Fruit fly (Drosophila melanogaster) whole organism, embryonic: ENCODE results near the gene mat.

Experiments used
- Bgb ChIP-seq: fragments of 200-800 bp; sonication (Bioruptor generic); IDR thresholded peaks from 2 replicates; pipeline ENCODE4 v1.3.6; 2022; ENCODE audit warnings: missing biosample characterization, missing genetic modification characterization; ENCODE audit not compliant: partially characterized antibody
- CG10565 ChIP-seq: fragments of 200-800 bp; sonication (Bioruptor generic); optimal IDR thresholded peaks from 3 replicates; lab custom pipeline; 2016; ENCODE audit warnings: missing biosample characterization, mild to moderate bottlenecking, missing genetic modification characterization
- CG11560 ChIP-seq: fragments of 200-800 bp; sonication (Bioruptor generic); IDR thresholded peaks from 3 replicates; pipeline ENCODE4 v1.3.6; 2022; ENCODE audit warnings: missing biosample characterization, missing genetic modification characterization
- CG13287 ChIP-seq: fragments of 200-800 bp; sonication (Bioruptor generic); IDR thresholded peaks from 2 replicates; pipeline ENCODE4 v1.3.6; 2022; ENCODE audit warnings: missing biosample characterization, missing genetic modification characterization; ENCODE audit not compliant: partially characterized antibody
- CG13775 ChIP-seq: fragments of 200-800 bp; sonication (Bioruptor generic); optimal IDR thresholded peaks from 3 replicates; lab custom pipeline; 2017; ENCODE audit warnings: missing biosample characterization, mild to moderate bottlenecking, missing genetic modification characterization
- CG14710 ChIP-seq: fragments of 200-800 bp; sonication (Bioruptor generic); optimal IDR thresholded peaks from 3 replicates; lab custom pipeline; 2019; ENCODE audit warnings: missing biosample characterization, mild to moderate bottlenecking, missing genetic modification characterization, moderate library complexity
- CG15269 ChIP-seq: fragments of 200-800 bp; sonication (Bioruptor generic); optimal IDR thresholded peaks from 2 replicates; lab custom pipeline; 2018; ENCODE audit warnings: missing biosample characterization, mild to moderate bottlenecking, missing genetic modification characterization, moderate library complexity
- CG1529 ChIP-seq: fragments of 200-800 bp; sonication (Bioruptor generic); optimal IDR thresholded peaks from 3 replicates; lab custom pipeline; 2018; ENCODE audit warnings: missing biosample characterization, missing genetic modification characterization
- CG1603 ChIP-seq: fragments of 200-800 bp; sonication (Bioruptor generic); optimal IDR thresholded peaks from 2 replicates; lab custom pipeline; 2019; ENCODE audit warnings: missing biosample characterization, mild to moderate bottlenecking, missing genetic modification characterization, moderate library complexity
- CG18619 ChIP-seq: fragments of 200-800 bp; sonication (Bioruptor generic); optimal IDR thresholded peaks from 3 replicates; lab custom pipeline; 2017; ENCODE audit warnings: missing biosample characterization, mild to moderate bottlenecking, missing genetic modification characterization
- CG2202 ChIP-seq: fragments of 200-800 bp; sonication (Bioruptor generic); optimal IDR thresholded peaks from 2 replicates; lab custom pipeline; 2018; ENCODE audit warnings: missing biosample characterization, mild to moderate bottlenecking, missing genetic modification characterization
- CG31441 ChIP-seq: fragments of 200-800 bp; sonication (Bioruptor generic); IDR thresholded peaks from 2 replicates; pipeline ENCODE4 v1.3.6; 2022; ENCODE audit warnings: missing biosample characterization, missing genetic modification characterization
- CG3726 ChIP-seq: fragments of 200-800 bp; sonication (Bioruptor generic); IDR thresholded peaks from 3 replicates; pipeline ENCODE4, ENCODE4 v1.3.6; 2022; ENCODE audit warnings: missing biosample characterization, missing genetic modification characterization
- CG3838 ChIP-seq: fragments of 200-800 bp; sonication (Bioruptor generic); optimal IDR thresholded peaks from 3 replicates; lab custom pipeline; 2016; ENCODE audit warnings: missing biosample characterization, missing genetic modification characterization
- CG4404 ChIP-seq: fragments of 200-800 bp; sonication (Bioruptor generic); IDR thresholded peaks from 2 replicates; pipeline ENCODE4 v1.3.6; 2022; ENCODE audit warnings: missing biosample characterization, missing genetic modification characterization
- CG5180 ChIP-seq: fragments of 200-800 bp; sonication (Bioruptor generic); optimal IDR thresholded peaks from 3 replicates; lab custom pipeline; 2017; ENCODE audit warnings: missing biosample characterization, missing genetic modification characterization, mild to moderate bottlenecking, moderate library complexity, missing genetic modification reagents
- CG7987 ChIP-seq: fragments of 200-800 bp; sonication (Bioruptor generic); optimal IDR thresholded peaks from 2 replicates; lab custom pipeline; 2018; ENCODE audit warnings: missing biosample characterization, mild to moderate bottlenecking, missing genetic modification characterization, moderate library complexity
- CrebB ChIP-seq: fragments of 200-800 bp; sonication (Bioruptor generic); optimal IDR thresholded peaks from 3 replicates; lab custom pipeline; 2018; ENCODE audit warnings: missing biosample characterization, mild to moderate bottlenecking, missing genetic modification characterization
- Ets65A ChIP-seq: fragments of 200-800 bp; sonication (Bioruptor generic); peaks from one replicate; lab custom pipeline; 2016; ENCODE audit warnings: missing biosample characterization, missing genetic modification characterization
- Ets97D ChIP-seq: fragments of 200-800 bp; sonication (Bioruptor generic); optimal IDR thresholded peaks from 3 replicates; lab custom pipeline; 2016; ENCODE audit warnings: missing biosample characterization, missing genetic modification characterization
- Fer1 ChIP-seq: fragments of 200-800 bp; sonication (Bioruptor generic); optimal IDR thresholded peaks from 2 replicates; lab custom pipeline; 2017; ENCODE audit warnings: missing biosample characterization, mild to moderate bottlenecking, missing genetic modification characterization
- Hand ChIP-seq: fragments of 200-800 bp; sonication (Bioruptor generic); optimal IDR thresholded peaks from 2 replicates; lab custom pipeline; 2017; ENCODE audit warnings: mild to moderate bottlenecking, missing biosample characterization, missing genetic modification reagents, missing genetic modification characterization
- Nf-YA ChIP-seq: fragments of 200-800 bp; sonication (Bioruptor generic); IDR thresholded peaks from 2 replicates; pipeline ENCODE4 v1.3.6; 2022; ENCODE audit warnings: missing biosample characterization, missing genetic modification characterization
- Rx ChIP-seq: fragments of 200-800 bp; sonication (Bioruptor generic); IDR thresholded peaks from 2 replicates; pipeline ENCODE4 v1.3.6; 2022; ENCODE audit warnings: missing biosample characterization, missing genetic modification characterization
- Sox102F ChIP-seq: fragments of 200-800 bp; sonication (Bioruptor generic); optimal IDR thresholded peaks from 2 replicates; lab custom pipeline; 2018; ENCODE audit warnings: missing biosample characterization, mild to moderate bottlenecking, missing genetic modification characterization, moderate library complexity
- Stat92E ChIP-seq, 3 experiments: fragments of >200 bp in 2 of 3; fragments of 200-800 bp in 1 of 3; sonication (Bioruptor generic) in 1 of 3; optimal IDR thresholded peaks; 2 replicates each; lab custom pipeline; 2017 to 2019; ENCODE audit warnings: missing biosample characterization in 3 of 3, missing genetic modification characterization in 3 of 3, mild to moderate bottlenecking in 1 of 3, moderate library complexity in 1 of 3
- aop ChIP-seq: fragments of 200-800 bp; sonication (Bioruptor generic); IDR thresholded peaks from 2 replicates; pipeline ENCODE4 v1.3.6; 2022; ENCODE audit warnings: missing biosample characterization, missing genetic modification characterization
- bcd ChIP-seq: fragments of 200-800 bp; sonication (Bioruptor generic); optimal IDR thresholded peaks from 2 replicates; lab custom pipeline; 2017; ENCODE audit warnings: missing biosample characterization, mild to moderate bottlenecking, missing genetic modification characterization
- bsh ChIP-seq, 2 experiments: fragments of 200-800 bp; sonication (Bioruptor generic); optimal IDR thresholded peaks; 2 replicates each; lab custom pipeline; 2017 to 2018; ENCODE audit warnings: mild to moderate bottlenecking in 2 of 2, missing biosample characterization in 2 of 2, missing genetic modification characterization in 2 of 2, moderate library complexity in 1 of 2
- crp ChIP-seq, 2 experiments: fragments of 200-800 bp; sonication (Bioruptor generic); optimal IDR thresholded peaks; 2 replicates in 1 of 2; 3 replicates in 1 of 2; lab custom pipeline; 2017; ENCODE audit warnings: missing biosample characterization in 2 of 2, missing genetic modification characterization in 2 of 2, mild to moderate bottlenecking in 1 of 2, moderate library complexity in 1 of 2
- disco-r ChIP-seq: fragments of 200-800 bp; sonication (Bioruptor generic); optimal IDR thresholded peaks from 2 replicates; lab custom pipeline; 2016; ENCODE audit warnings: missing biosample characterization, missing genetic modification characterization
- dmrt11E ChIP-seq: fragments of 200-800 bp; sonication (Bioruptor generic); optimal IDR thresholded peaks from 3 replicates; lab custom pipeline; 2018; ENCODE audit warnings: missing biosample characterization, mild to moderate bottlenecking, missing genetic modification characterization, moderate library complexity
- ewg ChIP-seq: fragments of 200-800 bp; sonication (Bioruptor generic); optimal IDR thresholded peaks from 3 replicates; lab custom pipeline; 2017; ENCODE audit warnings: mild to moderate bottlenecking, missing biosample characterization, missing genetic modification reagents, missing genetic modification characterization
- gem ChIP-seq: fragments of 200-800 bp; sonication (Bioruptor generic); optimal IDR thresholded peaks from 2 replicates; lab custom pipeline; 2019; ENCODE audit warnings: missing biosample characterization, mild to moderate bottlenecking, missing genetic modification characterization, moderate library complexity
- grau ChIP-seq: fragments of 200-800 bp; optimal IDR thresholded peaks from 3 replicates; lab custom pipeline; 2019; ENCODE audit warnings: missing biosample characterization, mild to moderate bottlenecking, missing genetic modification characterization, moderate library complexity
- ham ChIP-seq: fragments of 200-800 bp; sonication (Bioruptor generic); IDR thresholded peaks from 2 replicates; pipeline ENCODE4 v1.3.6; 2022; ENCODE audit warnings: missing biosample characterization, missing genetic modification characterization
- ken ChIP-seq: fragments of 200-800 bp; sonication (Bioruptor generic); IDR thresholded peaks from 3 replicates; pipeline ENCODE4 v1.3.6; 2022; ENCODE audit warnings: missing biosample characterization, missing genetic modification characterization
- mirr ChIP-seq: fragments of 200-800 bp; sonication (Bioruptor generic); optimal IDR thresholded peaks from 3 replicates; lab custom pipeline; 2018; ENCODE audit warnings: missing biosample characterization, mild to moderate bottlenecking, missing genetic modification characterization
- pnt ChIP-seq: fragments of 200-800 bp; sonication (Bioruptor generic); optimal IDR thresholded peaks from 3 replicates; lab custom pipeline; 2016; ENCODE audit warnings: missing biosample characterization, missing genetic modification characterization
- prd ChIP-seq, 3 experiments: fragments of >200 bp in 2 of 3; fragments of 200-800 bp in 1 of 3; sonication (Bioruptor generic) in 1 of 3; optimal IDR thresholded peaks in 2 of 3; IDR thresholded peaks in 1 of 3; 2 replicates in 2 of 3; 3 replicates in 1 of 3; pipeline versions ENCODE4 v1.3.6 to Lab custom; 2017 to 2022; ENCODE audit warnings: missing biosample characterization in 1 of 3, missing genetic modification characterization in 1 of 3
- pros ChIP-seq: fragments of 200-800 bp; sonication (Bioruptor generic); optimal IDR thresholded peaks from 3 replicates; lab custom pipeline; 2019; ENCODE audit warnings: missing biosample characterization, mild to moderate bottlenecking, missing genetic modification characterization, moderate library complexity
- pzg ChIP-seq: fragments of 200-800 bp; sonication (Bioruptor generic); optimal IDR thresholded peaks from 3 replicates; lab custom pipeline; 2018; ENCODE audit warnings: missing biosample characterization, mild to moderate bottlenecking, missing genetic modification characterization, moderate library complexity
- sens-2 ChIP-seq: fragments of 200-800 bp; sonication (Bioruptor generic); IDR thresholded peaks from 2 replicates; pipeline ENCODE4 v1.3.6; 2022; ENCODE audit warnings: missing biosample characterization, missing genetic modification characterization
- sisA ChIP-seq: fragments of 200-800 bp; sonication (Bioruptor generic); IDR thresholded peaks from 2 replicates; pipeline ENCODE4 v1.3.6; 2022; ENCODE audit warnings: missing biosample characterization, missing genetic modification characterization
- stc ChIP-seq: fragments of 200-800 bp; sonication (Bioruptor generic); IDR thresholded peaks from 2 replicates; pipeline ENCODE4 v1.3.6; 2022; ENCODE audit warnings: missing biosample characterization, missing genetic modification characterization
- toy ChIP-seq: fragments of 200-800 bp; sonication (Bioruptor generic); IDR thresholded peaks from 2 replicates; pipeline ENCODE4 v1.3.6; 2022; ENCODE audit warnings: missing biosample characterization, missing genetic modification characterization
- zfh1 ChIP-seq: fragments of 200-800 bp; sonication (Bioruptor generic); IDR thresholded peaks from 3 replicates; pipeline ENCODE4 v1.3.6; 2022; ENCODE audit warnings: missing biosample characterization, missing genetic modification characterization

Gene mat

DNA sequence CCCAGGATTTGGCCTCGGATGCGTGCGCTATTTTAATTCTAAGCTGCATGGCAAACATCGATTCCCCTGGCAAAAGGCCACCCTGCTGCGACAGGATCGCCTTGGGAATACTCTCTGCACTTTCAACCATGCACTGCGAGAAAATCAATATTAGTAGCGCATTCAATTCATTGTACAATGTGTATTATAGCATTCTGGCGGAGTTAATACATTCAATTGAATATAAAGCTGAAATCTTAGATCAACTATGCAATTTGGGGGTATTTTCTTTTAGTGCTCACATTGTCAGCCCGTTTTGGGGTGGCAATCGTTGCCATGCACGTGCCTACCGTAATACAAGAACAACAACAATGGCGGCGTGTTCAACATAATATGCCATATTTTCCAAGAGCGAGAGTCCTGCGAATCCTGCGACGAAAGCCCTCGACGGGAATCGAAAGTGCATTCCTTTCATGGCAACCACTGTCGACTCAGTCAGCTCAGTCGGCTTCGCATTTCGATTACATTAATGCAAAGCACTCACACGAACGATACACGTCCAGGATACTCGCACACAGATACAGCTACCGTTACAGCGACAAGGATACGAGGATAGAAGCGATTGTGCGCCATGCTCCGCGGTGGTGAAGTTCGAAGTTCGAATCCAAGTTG, 5.1 kb downstream of the mat start (continued):
- TF ChIP-seq dmrt11E (tag; lab: Kevin White, UChicago) (peak; percentile 68), CG3726 (no peak), gem (tag; lab: Kevin White, UChicago) (peak; percentile 58), pzg (GFP tag; lab: Kevin White, UChicago) (no peak), grau (tag; lab: Kevin White, UChicago) (peak; percentile 33), CG31441 (GFP tag; lab: Robert Waterston, UW) (peak; percentile 15; the same call in 1 of the 2 replicates), Ets65A (GFP tag; lab: Kevin White, UChicago) (peak; percentile 77), sisA (GFP tag; lab: Robert Waterston, UW) (peak; percentile 50; the same call in 1 of the 2 replicates), CG2202 (tag; lab: Kevin White, UChicago) (peak; percentile 10), CG1603 (peak; percentile 76), CG3838 (GFP tag; lab: Kevin White, UChicago) (no peak), stc (GFP tag; lab: Robert Waterston, UW) (0 out of 2 replicates have a peak, but pooled peaks have one; percentile 19), CG13287 (no peak), disco-r (GFP tag; lab: Kevin White, UChicago) (no peak), bsh (GFP tag; optimal IDR thresholded peaks at IDR 0.05; lab: Kevin White, UChicago) (peak in 1 of 2 experiments; percentile 74), CG5180 (GFP tag; lab: Kevin White, UChicago) (peak; percentile 75), pnt (GFP tag; lab: Kevin White, UChicago) (peak; percentile 13), CrebB (tag; lab: Kevin White, UChicago) (no peak), Nf-YA (GFP tag; lab: Robert Waterston, UW) (no peak), CG14710 (tag; lab: Kevin White, UChicago) (peak; percentile 41), ham (GFP tag; lab: Robert Waterston, UW) (no peak), zfh1 (GFP tag; lab: Robert Waterston, UW) (peak; percentile 53; the same call in 1 of the 3 replicates), ewg (GFP tag; lab: Kevin White, UChicago) (peak; percentile 23), ken (GFP tag; lab: Robert Waterston, UW) (peak; percentile 26; the same call in 1 of the 3 replicates), aop (peak; percentile 32; the same call in 1 of the 2 replicates)

DNA sequence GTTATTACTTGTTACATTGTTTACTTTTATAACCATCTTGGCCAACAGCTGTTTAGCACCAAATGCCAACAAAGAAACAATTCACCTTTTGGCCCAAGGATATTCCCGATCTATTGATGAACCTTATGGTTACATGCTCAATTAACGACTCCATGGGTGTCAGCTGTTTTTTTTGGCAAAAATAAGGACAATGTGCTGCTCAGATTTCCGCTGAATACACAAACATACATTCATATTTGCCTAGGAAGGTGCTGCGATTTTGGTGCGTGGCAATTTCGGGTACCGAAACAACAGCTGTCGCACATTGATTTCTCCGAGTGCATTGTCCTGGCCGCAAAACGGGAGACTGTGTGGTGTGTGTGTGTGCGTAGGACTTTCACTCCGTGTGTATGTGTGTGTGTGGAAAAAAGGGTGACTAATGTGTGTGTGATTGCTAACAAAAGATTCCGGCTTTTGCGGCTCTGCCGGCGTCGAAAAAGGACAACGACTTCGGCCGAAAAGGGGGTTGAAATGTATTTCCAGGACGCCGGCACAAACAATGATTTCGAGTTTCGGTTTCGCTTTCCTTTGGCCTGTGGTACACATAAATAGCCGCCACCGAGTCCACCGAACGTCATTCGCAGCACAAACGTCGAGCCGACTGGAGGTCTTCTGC, 5.9 kb downstream of the mat start, which contains the start of gene nerfin-1:
Gene nerfin-1 (plus strand): TSS at position 605 of the 655 bp plus-strand sequence.
- no peak for TF ChIP-seq mirr
- TF ChIP-seq bcd (GFP tag; lab: Kevin White, UChicago): peak; percentile 16
- TF ChIP-seq CG13775 (GFP tag; lab: Kevin White, UChicago): peak; percentile 13
- TF ChIP-seq Stat92E (GFP tag; optimal IDR thresholded peaks at IDR 0.05; lab: Kevin White, UChicago): no peak
- no peak for TF ChIP-seq CG11560 (tag; lab: Robert Waterston, UW)
- no peak for TF ChIP-seq Hand (GFP tag; lab: Kevin White, UChicago)
- no peak for TF ChIP-seq Rx (GFP tag; lab: Robert Waterston, UW)
- TF ChIP-seq Ets97D: no peak
- no peak for TF ChIP-seq CG18619
- peak; percentile 95 for TF ChIP-seq pros (GFP tag; lab: Kevin White, UChicago)
- no peak for TF ChIP-seq Bgb (GFP tag; lab: Robert Waterston, UW)
- peak; percentile 33 for TF ChIP-seq CG14710 (tag; lab: Kevin White, UChicago)
- no peak for TF ChIP-seq Fer1
- no peak for TF ChIP-seq CG7987 (GFP tag; lab: Kevin White, UChicago)
- peak in 1 of 2 experiments; percentile 32 for TF ChIP-seq crp (GFP tag; optimal IDR thresholded peaks at IDR 0.05; lab: Kevin White, UChicago)
- no peak for TF ChIP-seq CG1529 (GFP tag; lab: Kevin White, UChicago)
- no peak for TF ChIP-seq CG15269 (tag; lab: Kevin White, UChicago)
- TF ChIP-seq prd (optimal IDR thresholded peaks at IDR 0.05; lab: Kevin White, UChicago): no peak
- TF ChIP-seq prd (GFP tag; IDR thresholded peaks at IDR 0.05; lab: Robert Waterston, UW): peak; percentile 44; the same call in 2 of the 3 replicates
- TF ChIP-seq CG4404: no peak
- no peak for TF ChIP-seq toy
- TF ChIP-seq Sox102F: no peak
- no peak for TF ChIP-seq CG10565 (GFP tag; lab: Kevin White, UChicago)
- no peak for TF ChIP-seq sens-2
